Fruit fly (Drosophila melanogaster): Measurements from ENCODE around the gene KrT95D.

Gene KrT95D

dm6 chr3R:24006449-24007159, 25.0 kb downstream of the KrT95D start (continued):
- TF ChIP-seq CG13894 (tag; optimal IDR thresholded peaks at IDR 0.05) (no peak), HHEX (GFP tag; optimal IDR thresholded peaks at IDR 0.05) (peak; percentile 32), ranshi (GFP tag; IDR thresholded peaks at IDR 0.05) (0 out of 2 replicates have a peak, but pooled peaks have one; percentile 4), pum (GFP tag; optimal IDR thresholded peaks at IDR 0.05) (no peak), CoRest (tag; optimal IDR thresholded peaks at IDR 0.05) (peak; percentile 28), fd3F (GFP tag; optimal IDR thresholded peaks at IDR 0.05) (no peak), ken (GFP tag; IDR thresholded peaks at IDR 0.05) (peak; percentile 48; the same call in 1 of the 3 replicates), dysf (GFP tag; IDR thresholded peaks at IDR 0.05) (peak; percentile 43; the same call in 1 of the 3 replicates), CG34224 (GFP tag; IDR thresholded peaks at IDR 0.05; ENCODE audit: partially characterized antibody) (0 out of 3 replicates have a peak, but pooled peaks have one; percentile 25), CG7745 (tag; optimal IDR thresholded peaks at IDR 0.05) (no peak), Nf-YB (GFP tag; optimal IDR thresholded peaks at IDR 0.05) (no peak), CG3163 (GFP tag; optimal IDR thresholded peaks at IDR 0.05) (peak; percentile 10), Ets97D (GFP tag; optimal IDR thresholded peaks at IDR 0.05) (no peak), CG34376 (GFP tag; optimal IDR thresholded peaks at IDR 0.05) (peak; percentile 50), z (GFP tag; IDR thresholded peaks at IDR 0.05) (peak; percentile 56; the same call in 1 of the 3 replicates), nerfin-1 (tag; optimal IDR thresholded peaks at IDR 0.05) (no peak), stc (GFP tag; IDR thresholded peaks at IDR 0.05) (no peak), sens (GFP tag) (peak; percentile 82), lmd (GFP tag; IDR thresholded peaks at IDR 0.05) (peak; percentile 38; the same call in 1 of the 2 replicates), CG10979 (tag; optimal IDR thresholded peaks at IDR 0.05) (peak; percentile 8), Optix (GFP tag; IDR thresholded peaks at IDR 0.05) (0 out of 3 replicates have a peak, but pooled peaks have one; percentile 20), jigr1 (GFP tag; IDR thresholded peaks at IDR 0.05) (no peak), Chrac-16 (GFP tag; optimal IDR thresholded peaks at IDR 0.05) (peak; percentile 10), CG10267 (tag; optimal IDR thresholded peaks at IDR 0.05) (no peak), CG6854 (GFP tag; optimal IDR thresholded peaks at IDR 0.05) (no peak), gcm2 (GFP tag; optimal IDR thresholded peaks at IDR 0.05) (no peak), dmrt99B (tag; optimal IDR thresholded peaks at IDR 0.05) (peak; percentile 11), CG14667 (GFP tag; IDR thresholded peaks at IDR 0.05) (0 out of 2 replicates have a peak, but pooled peaks have one; percentile 18), kay (GFP tag; optimal IDR thresholded peaks at IDR 0.05) (peak; percentile 11), CrebB (tag; optimal IDR thresholded peaks at IDR 0.05) (no peak), wdn (GFP tag; IDR thresholded peaks at IDR 0.05) (peak; percentile 47; the same call in 1 of the 2 replicates), YL-1 (GFP tag; optimal IDR thresholded peaks at IDR 0.05) (peak; percentile 13), seq (GFP tag; IDR thresholded peaks at IDR 0.05) (0 out of 2 replicates have a peak, but pooled peaks have one; percentile 11), Lhr (GFP tag; optimal IDR thresholded peaks at IDR 0.05) (no peak), CG8924 (tag; optimal IDR thresholded peaks at IDR 0.05) (no peak), Bgb (GFP tag; IDR thresholded peaks at IDR 0.05; ENCODE audit: partially characterized antibody) (peak; percentile 48; the same call in 1 of the 2 replicates), kah (GFP tag; optimal IDR thresholded peaks at IDR 0.05) (no peak), CG14014 (GFP tag; IDR thresholded peaks at IDR 0.05) (0 out of 2 replicates have a peak, but pooled peaks have one; percentile 17), Xrp1 (GFP tag; IDR thresholded peaks at IDR 0.05) (peak; percentile 45; the same call in 1 of the 2 replicates), CG17361 (GFP tag; IDR thresholded peaks at IDR 0.05) (peak; percentile 31; the same call in 1 of the 3 replicates), cas (GFP tag; IDR thresholded peaks at IDR 0.05) (no peak), oc (tag; optimal IDR thresholded peaks at IDR 0.05) (no peak), CG1832 (GFP tag; optimal IDR thresholded peaks at IDR 0.05) (peak; percentile 1), CG16779 (GFP tag; IDR thresholded peaks at IDR 0.05) (0 out of 2 replicates have a peak, but pooled peaks have one; percentile 35), cad (GFP tag; optimal IDR thresholded peaks at IDR 0.05) (no peak), lab (GFP tag; optimal IDR thresholded peaks at IDR 0.05) (peak; percentile 42), Ptx1 (GFP tag; IDR thresholded peaks at IDR 0.05) (peak; percentile 19; the same call in 1 of the 2 replicates), da (GFP tag; optimal IDR thresholded peaks at IDR 0.05) (no peak), CG2712 (tag; optimal IDR thresholded peaks at IDR 0.05) (no peak)

Data from whole organism, embryonic.